Fruit fly (Drosophila melanogaster): Measurements from ENCODE around the gene CG14402.

DNA sequence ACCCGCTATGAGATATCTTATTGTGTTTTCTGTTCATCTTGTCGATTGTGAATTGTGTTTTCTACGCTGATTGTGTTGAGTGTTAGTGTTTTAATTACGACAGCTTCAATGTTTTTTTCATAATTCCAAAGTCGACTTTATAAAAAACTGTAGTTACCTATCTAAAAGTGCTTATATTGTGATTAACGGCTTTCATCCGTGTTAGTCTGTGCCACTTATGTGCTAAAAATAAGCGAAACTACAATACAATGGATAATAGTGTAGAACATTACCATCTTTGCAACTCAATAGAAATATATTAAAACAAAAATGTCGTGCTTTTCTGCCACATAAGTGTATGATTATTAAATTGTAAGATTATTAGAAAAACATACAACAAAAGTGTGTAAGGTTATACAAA, 33.0 kb upstream of the CG14402 start, which contains the start of gene CG33322:
- TF ChIP-seq Sin3A (optimal IDR thresholded peaks at IDR 0.05) (no peak), Myc (optimal IDR thresholded peaks at IDR 0.05) (no peak), h (optimal IDR thresholded peaks at IDR 0.05) (no peak), insv (optimal IDR thresholded peaks at IDR 0.05) (no peak), ttk (optimal IDR thresholded peaks at IDR 0.05) (no peak), psq (optimal IDR thresholded peaks at IDR 0.05) (no peak)
